Fruit fly (Drosophila melanogaster) whole organism, prepupa: ENCODE results near the gene Dsor1.

Source experiments
- Blimp-1 ChIP-seq: fragments of 200-800 bp; sonication (Bioruptor generic); optimal IDR thresholded peaks from 3 replicates; lab custom pipeline; 2017; ENCODE audit warnings: missing biosample characterization, missing genetic modification characterization, mild to moderate bottlenecking, moderate library complexity, missing genetic modification reagents
- CG10631 ChIP-seq: fragments of 200-800 bp; sonication (Bioruptor generic); optimal IDR thresholded peaks from 2 replicates; lab custom pipeline; 2016; ENCODE audit warnings: missing biosample characterization, missing genetic modification characterization
- CG11294 ChIP-seq: fragments of 200-800 bp; sonication (Bioruptor generic); IDR thresholded peaks from 2 replicates; pipeline ENCODE4 v1.3.6; 2022; ENCODE audit warnings: missing biosample characterization, missing genetic modification characterization
- CG11762 ChIP-seq: fragments of 200-800 bp; sonication (Bioruptor generic); optimal IDR thresholded peaks from 3 replicates; lab custom pipeline; 2016; ENCODE audit warnings: missing biosample characterization, missing genetic modification characterization; ENCODE audit not compliant: insufficient read depth
- CG11902 ChIP-seq: fragments of 200-800 bp; sonication (Bioruptor generic); optimal IDR thresholded peaks from 3 replicates; lab custom pipeline; 2016; ENCODE audit warnings: missing biosample characterization, missing genetic modification characterization
- CG15336 ChIP-seq: fragments of 200-800 bp; sonication (Bioruptor generic); IDR thresholded peaks from 2 replicates; pipeline ENCODE4 v1.3.6; 2022; ENCODE audit warnings: missing biosample characterization, missing genetic modification characterization
- CG1621 ChIP-seq: fragments of 200-800 bp; sonication (Bioruptor generic); optimal IDR thresholded peaks from 3 replicates; lab custom pipeline; 2018; ENCODE audit warnings: missing biosample characterization, mild to moderate bottlenecking, missing genetic modification characterization
- CG16779 ChIP-seq: fragments of 200-800 bp; sonication (Bioruptor generic); optimal IDR thresholded peaks from 3 replicates; lab custom pipeline; 2017; ENCODE audit warnings: missing biosample characterization, mild to moderate bottlenecking, missing genetic modification characterization
- CG3032 ChIP-seq: fragments of 200-800 bp; optimal IDR thresholded peaks from 2 replicates; lab custom pipeline; 2019; ENCODE audit warnings: missing biosample characterization, mild to moderate bottlenecking, missing genetic modification characterization, moderate library complexity
- CG31627 ChIP-seq: fragments of 200-800 bp; sonication (Bioruptor generic); optimal IDR thresholded peaks from 3 replicates; lab custom pipeline; 2016; ENCODE audit warnings: missing biosample characterization, missing genetic modification characterization
- CG32006 ChIP-seq: fragments of 200-800 bp; sonication (Bioruptor generic); optimal IDR thresholded peaks from 3 replicates; lab custom pipeline; 2017; ENCODE audit warnings: missing biosample characterization, mild to moderate bottlenecking, missing genetic modification characterization
- CG34406 ChIP-seq: fragments of 200-800 bp; sonication (Bioruptor generic); optimal IDR thresholded peaks from 3 replicates; lab custom pipeline; 2016; ENCODE audit warnings: missing biosample characterization, missing genetic modification characterization
- CG3919 ChIP-seq: fragments of 200-800 bp; sonication (Bioruptor generic); optimal IDR thresholded peaks from 3 replicates; lab custom pipeline; 2016; ENCODE audit warnings: missing biosample characterization, missing genetic modification characterization
- CG6163 ChIP-seq: fragments of 200-800 bp; sonication (Bioruptor generic); IDR thresholded peaks from 3 replicates; pipeline ENCODE4 v1.3.6; 2022; ENCODE audit warnings: missing biosample characterization, missing genetic modification characterization
- CG6276 ChIP-seq: fragments of 200-800 bp; sonication (Bioruptor generic); optimal IDR thresholded peaks from 2 replicates; lab custom pipeline; 2017; ENCODE audit warnings: missing biosample characterization, mild to moderate bottlenecking, missing genetic modification characterization
- CG6792 ChIP-seq: fragments of 200-800 bp; sonication (Bioruptor generic); optimal IDR thresholded peaks from 3 replicates; lab custom pipeline; 2016; ENCODE audit warnings: missing biosample characterization, missing genetic modification characterization
- CG6854 ChIP-seq: fragments of 200-800 bp; sonication (Bioruptor generic); optimal IDR thresholded peaks from 2 replicates; lab custom pipeline; 2017; ENCODE audit warnings: missing biosample characterization, mild to moderate bottlenecking, missing genetic modification characterization
- CG7368 ChIP-seq: fragments of 200-800 bp; sonication (Bioruptor generic); optimal IDR thresholded peaks from 3 replicates; lab custom pipeline; 2016; ENCODE audit warnings: missing biosample characterization, missing genetic modification characterization
- CG8319 ChIP-seq: fragments of 200-800 bp; sonication (Bioruptor generic); optimal IDR thresholded peaks from 3 replicates; lab custom pipeline; 2016; ENCODE audit warnings: missing biosample characterization, missing genetic modification characterization
- CG8632 ChIP-seq: fragments of 200-800 bp; sonication (Bioruptor generic); optimal IDR thresholded peaks from 3 replicates; lab custom pipeline; 2016; ENCODE audit warnings: missing biosample characterization, missing genetic modification characterization
- Eip78C ChIP-seq: fragments of 200-800 bp; sonication (Bioruptor generic); peaks from one replicate; lab custom pipeline; 2016; ENCODE audit warnings: missing biosample characterization, missing genetic modification characterization
- Ets21C ChIP-seq: fragments of 200-800 bp; sonication (Bioruptor generic); optimal IDR thresholded peaks from 3 replicates; lab custom pipeline; 2016; ENCODE audit warnings: missing biosample characterization, missing genetic modification characterization
- Ets96B ChIP-seq: fragments of 200-800 bp; optimal IDR thresholded peaks from 2 replicates; lab custom pipeline; 2019; ENCODE audit warnings: missing biosample characterization, mild to moderate bottlenecking, missing genetic modification characterization, moderate library complexity
- Gug ChIP-seq: fragments of 200-800 bp; sonication (Bioruptor generic); IDR thresholded peaks from 2 replicates; pipeline ENCODE4 v1.3.6; 2022; ENCODE audit warnings: missing biosample characterization, missing genetic modification characterization
- Hr38 ChIP-seq: sonication (Bioruptor generic); optimal IDR thresholded peaks from 2 replicates; lab custom pipeline; 2016; ENCODE audit warnings: missing biosample characterization, missing genetic modification characterization
- Hr39 ChIP-seq: fragments of 200-800 bp; sonication (Bioruptor generic); optimal IDR thresholded peaks from 2 replicates; lab custom pipeline; 2016; ENCODE audit warnings: missing biosample characterization, missing genetic modification characterization
- Hr4 ChIP-seq: fragments of 200-800 bp; sonication (Bioruptor generic); optimal IDR thresholded peaks from 3 replicates; lab custom pipeline; 2016; ENCODE audit warnings: missing biosample characterization, missing genetic modification characterization
- Lpt ChIP-seq: fragments of 200-800 bp; sonication (Bioruptor generic); optimal IDR thresholded peaks from 3 replicates; lab custom pipeline; 2016; ENCODE audit warnings: missing biosample characterization, missing genetic modification characterization
- Met ChIP-seq: fragments of 200-800 bp; sonication (Bioruptor generic); optimal IDR thresholded peaks from 3 replicates; lab custom pipeline; 2016; ENCODE audit warnings: missing biosample characterization, missing genetic modification characterization
- Sox102F ChIP-seq: fragments of 200-800 bp; sonication (Bioruptor generic); optimal IDR thresholded peaks from 2 replicates; lab custom pipeline; 2016; ENCODE audit warnings: missing biosample characterization, mild to moderate bottlenecking, missing genetic modification characterization
- Sox15 ChIP-seq: fragments of 200-800 bp; sonication (Bioruptor generic); optimal IDR thresholded peaks from 3 replicates; lab custom pipeline; 2016; ENCODE audit warnings: missing biosample characterization, missing genetic modification characterization
- acj6 ChIP-seq: fragments of 200-800 bp; sonication (Bioruptor generic); optimal IDR thresholded peaks from 3 replicates; lab custom pipeline; 2016; ENCODE audit warnings: missing biosample characterization, missing genetic modification characterization
- cyc ChIP-seq: fragments of 200-800 bp; sonication (Bioruptor generic); optimal IDR thresholded peaks from 3 replicates; lab custom pipeline; 2016; ENCODE audit warnings: missing biosample characterization, missing genetic modification characterization
- dac ChIP-seq: fragments of 200-800 bp; sonication (Bioruptor generic); optimal IDR thresholded peaks from 2 replicates; lab custom pipeline; 2017; ENCODE audit warnings: missing biosample characterization, mild to moderate bottlenecking, missing genetic modification characterization
- dsx ChIP-seq: fragments of 200-800 bp; optimal IDR thresholded peaks from 3 replicates; lab custom pipeline; 2019; ENCODE audit warnings: missing biosample characterization, mild to moderate bottlenecking, missing genetic modification characterization, moderate library complexity; ENCODE audit not compliant: poor library complexity, severe bottlenecking
- eg ChIP-seq: fragments of 200-800 bp; sonication (Bioruptor generic); IDR thresholded peaks from 3 replicates; pipeline ENCODE4 v1.3.6; 2022; ENCODE audit warnings: missing biosample characterization, missing genetic modification characterization
- esn ChIP-seq: fragments of 200-800 bp; sonication (Bioruptor generic); optimal IDR thresholded peaks from 2 replicates; lab custom pipeline; 2016; ENCODE audit warnings: missing biosample characterization, mild to moderate bottlenecking, missing genetic modification characterization, moderate library complexity
- fd59A ChIP-seq: fragments of 200-800 bp; sonication (Bioruptor generic); optimal IDR thresholded peaks from 2 replicates; lab custom pipeline; 2017; ENCODE audit warnings: missing biosample characterization, mild to moderate bottlenecking, missing genetic modification characterization, missing genetic modification reagents
- fd85E ChIP-seq: fragments of 200-800 bp; sonication (Bioruptor generic); optimal IDR thresholded peaks from 3 replicates; lab custom pipeline; 2016; ENCODE audit warnings: missing biosample characterization, missing genetic modification characterization
- lz ChIP-seq: fragments of 200-800 bp; sonication (Bioruptor generic); optimal IDR thresholded peaks from 3 replicates; lab custom pipeline; 2016; ENCODE audit warnings: missing biosample characterization, missing genetic modification characterization
- net ChIP-seq: fragments of 200-800 bp; sonication (Bioruptor generic); optimal IDR thresholded peaks from 3 replicates; lab custom pipeline; 2016; ENCODE audit warnings: missing biosample characterization, missing genetic modification characterization
- pdm3 ChIP-seq: fragments of 200-800 bp; sonication (Bioruptor generic); optimal IDR thresholded peaks from 3 replicates; lab custom pipeline; 2016; ENCODE audit warnings: missing biosample characterization, missing genetic modification characterization
- salr ChIP-seq, 2 experiments: fragments of 200-800 bp; sonication (Bioruptor generic); optimal IDR thresholded peaks; 3 replicates each; lab custom pipeline; 2016 to 2018; ENCODE audit warnings: missing biosample characterization in 2 of 2, missing genetic modification characterization in 2 of 2, mild to moderate bottlenecking in 1 of 2
- spab ChIP-seq: fragments of 200-800 bp; sonication (Bioruptor generic); optimal IDR thresholded peaks from 2 replicates; lab custom pipeline; 2017; ENCODE audit warnings: missing biosample characterization, mild to moderate bottlenecking, missing genetic modification characterization, missing genetic modification reagents
- ss ChIP-seq, 2 experiments: fragments of 200-800 bp; sonication (Bioruptor generic); optimal IDR thresholded peaks; 2 replicates in 1 of 2; 3 replicates in 1 of 2; lab custom pipeline; 2017 to 2018; ENCODE audit warnings: mild to moderate bottlenecking in 2 of 2, missing biosample characterization in 2 of 2, missing genetic modification characterization in 2 of 2, moderate library complexity in 1 of 2
- svp ChIP-seq: fragments of 200-800 bp; sonication (Bioruptor generic); peaks from one replicate; lab custom pipeline; 2016; ENCODE audit warnings: missing biosample characterization, missing genetic modification characterization
- vri ChIP-seq: fragments of 200-800 bp; sonication (Bioruptor generic); optimal IDR thresholded peaks from 3 replicates; lab custom pipeline; 2016; ENCODE audit warnings: missing biosample characterization, mild to moderate bottlenecking, missing genetic modification characterization

The Dsor1 gene

dm6 chrX:9243417-9243884 is 3.7 kb upstream of the Dsor1 start, which contains the start of the genes mxc and Larp7:
mxc (minus strand) TSS chrX:9243467.
Larp7 (plus strand) TSS chrX:9243817.
- TF ChIP-seq salr (GFP tag; optimal IDR thresholded peaks at IDR 0.05; lab: Kevin White, UChicago) (no peak), fd59A (GFP tag; lab: Kevin White, UChicago) (peak; percentile 20), Ets96B (tag; lab: Kevin White, UChicago) (peak; percentile 39), Hr39 (GFP tag; lab: Kevin White, UChicago) (peak; percentile 77), CG16779 (tag; lab: Kevin White, UChicago) (no peak), vri (no peak), esn (GFP tag; lab: Kevin White, UChicago) (peak; percentile 65), CG31627 (GFP tag; lab: Kevin White, UChicago) (peak; percentile 76), CG34406 (GFP tag; lab: Kevin White, UChicago) (peak; percentile 38), CG15336 (GFP tag; lab: Robert Waterston, UW) (0 out of 2 replicates have a peak, but pooled peaks have one; percentile 33), lz (peak; percentile 85), Gug (GFP tag; lab: Robert Waterston, UW) (peak; percentile 40), CG11902 (GFP tag; lab: Kevin White, UChicago) (peak; percentile 45), CG6792 (peak; percentile 39), Hr4 (GFP tag; lab: Kevin White, UChicago) (no peak), CG6276 (GFP tag; lab: Kevin White, UChicago) (no peak), Sox15 (GFP tag; lab: Kevin White, UChicago) (peak; percentile 40), svp (GFP tag; lab: Kevin White, UChicago) (peak; percentile 82), CG1621 (tag; lab: Kevin White, UChicago) (no peak), CG3032 (tag; lab: Kevin White, UChicago) (peak; percentile 65), CG11294 (0 out of 2 replicates have a peak, but pooled peaks have one; percentile 35), dsx (no peak), cyc (GFP tag; lab: Kevin White, UChicago) (peak; percentile 71)

- TF ChIP-seq CG32006 (GFP tag; lab: Kevin White, UChicago) (peak; percentile 62), acj6 (GFP tag; lab: Kevin White, UChicago) (peak; percentile 30), CG11902 (GFP tag; lab: Kevin White, UChicago) (no peak), Sox102F (GFP tag; lab: Kevin White, UChicago) (no peak), CG6163 (GFP tag; lab: Robert Waterston, UW) (peak; percentile 79), CG31627 (GFP tag; lab: Kevin White, UChicago) (peak; percentile 13), CG11762 (GFP tag; lab: Kevin White, UChicago) (peak; percentile 2), CG1621 (tag; lab: Kevin White, UChicago) (no peak), esn (GFP tag; lab: Kevin White, UChicago) (peak; percentile 62), CG3919 (GFP tag; lab: Kevin White, UChicago) (peak; percentile 55), Lpt (GFP tag; lab: Kevin White, UChicago) (no peak), spab (GFP tag; lab: Kevin White, UChicago) (no peak), CG8632 (GFP tag; lab: Kevin White, UChicago) (peak; percentile 27), dac (GFP tag; lab: Kevin White, UChicago) (no peak), Hr39 (GFP tag; lab: Kevin White, UChicago) (peak; percentile 20), CG7368 (GFP tag; lab: Kevin White, UChicago) (no peak), net (GFP tag; lab: Kevin White, UChicago) (peak; percentile 45), CG15336 (GFP tag; lab: Robert Waterston, UW) (peak; percentile 61; the same call in 1 of the 2 replicates), CG8319 (GFP tag; lab: Kevin White, UChicago) (no peak), Gug (GFP tag; lab: Robert Waterston, UW) (0 out of 2 replicates have a peak, but pooled peaks have one; percentile 27), Ets21C (no peak), dsx (peak; percentile 24), Ets96B (tag; lab: Kevin White, UChicago) (peak; percentile 61), eg (GFP tag; lab: Robert Waterston, UW) (peak; percentile 61; the same call in 2 of the 3 replicates), svp (GFP tag; lab: Kevin White, UChicago) (peak; percentile 70), CG6854 (GFP tag; lab: Kevin White, UChicago) (no peak), salr (GFP tag; optimal IDR thresholded peaks at IDR 0.05; lab: Kevin White, UChicago) (peak in 1 of 2 experiments; percentile 23), Blimp-1 (GFP tag; lab: Kevin White, UChicago) (no peak), Sox15 (GFP tag; lab: Kevin White, UChicago) (peak; percentile 1), fd59A (GFP tag; lab: Kevin White, UChicago) (no peak), pdm3 (peak; percentile 9), Eip78C (GFP tag; lab: Kevin White, UChicago) (peak; percentile 79), fd85E (GFP tag; lab: Kevin White, UChicago) (no peak), ss (GFP tag; optimal IDR thresholded peaks at IDR 0.05; lab: Kevin White, UChicago) (no peak), CG10631 (GFP tag; lab: Kevin White, UChicago) (peak; percentile 52), Hr38 (no peak), Met (GFP tag; lab: Kevin White, UChicago) (peak; percentile 60), CG3032 (tag; lab: Kevin White, UChicago) (peak; percentile 24)
Measured at dm6 chrX:9248040-9248439, 898 bp downstream of the Dsor1 start.
